Fruit fly (Drosophila melanogaster) whole organism, pupa: ENCODE data around the gene Atg4a.
A peak's percentile ranks its signal among the peaks of the same experiment; 100 is the strongest.

Source experiments
- CG13204 ChIP-seq: fragments of 200-800 bp; sonication (Bioruptor generic); optimal IDR thresholded peaks from 2 replicates; lab custom pipeline; 2018; ENCODE audit warnings: missing biosample characterization, mild to moderate bottlenecking, missing genetic modification characterization, moderate library complexity
- CG17806 ChIP-seq: fragments of 200-800 bp; sonication (Bioruptor generic); optimal IDR thresholded peaks from 2 replicates; lab custom pipeline; 2018; ENCODE audit warnings: missing biosample characterization, mild to moderate bottlenecking, missing genetic modification characterization, moderate library complexity
- CG4496 ChIP-seq: fragments of 200-800 bp; sonication (Bioruptor generic); IDR thresholded peaks from 3 replicates; pipeline ENCODE4 v1.3.6; 2022; ENCODE audit warnings: missing biosample characterization, missing genetic modification characterization

Gene Atg4a

dm6 chr2L:1134011-1134743 lies 53.5 kb downstream of the Atg4a start, which contains the start of the genes Iris and CG4577:
Iris (minus strand) TSS chr2L:1134098.
CG4577 (plus strand) TSS chr2L:1134693.
- peak; percentile 23 for TF ChIP-seq CG13204 (GFP tag; lab: Kevin White, UChicago)
- no peak for TF ChIP-seq CG4496 (GFP tag; lab: Robert Waterston, UW)
- peak; percentile 2 for TF ChIP-seq CG17806 (tag; lab: Kevin White, UChicago)
